Fruit fly (Drosophila melanogaster) whole organism, pupa: Measurements from ENCODE around the gene CG33253.

Experiments
- CG10348 ChIP-seq: fragments of 200-800 bp; sonication (Bioruptor generic); IDR thresholded peaks from 2 replicates; pipeline ENCODE4 v1.3.6; 2022; ENCODE audit warnings: missing biosample characterization, missing genetic modification characterization
- CG12605 ChIP-seq: fragments of 200-800 bp; sonication (Bioruptor generic); IDR thresholded peaks from 2 replicates; pipeline ENCODE4 v1.3.6; 2022; ENCODE audit warnings: missing biosample characterization, missing genetic modification characterization
- CG13204 ChIP-seq: fragments of 200-800 bp; sonication (Bioruptor generic); optimal IDR thresholded peaks from 2 replicates; lab custom pipeline; 2018; ENCODE audit warnings: missing biosample characterization, mild to moderate bottlenecking, missing genetic modification characterization, moderate library complexity
- CG14655 ChIP-seq: fragments of 200-800 bp; sonication (Bioruptor generic); optimal IDR thresholded peaks from 3 replicates; lab custom pipeline; 2017; ENCODE audit warnings: mild to moderate bottlenecking, missing biosample characterization, missing genetic modification reagents, missing genetic modification characterization
- CG15710 ChIP-seq: fragments of 200-800 bp; sonication (Bioruptor generic); optimal IDR thresholded peaks from 2 replicates; lab custom pipeline; 2018; ENCODE audit warnings: missing biosample characterization, mild to moderate bottlenecking, missing genetic modification characterization, moderate library complexity
- CG17806 ChIP-seq: fragments of 200-800 bp; sonication (Bioruptor generic); optimal IDR thresholded peaks from 2 replicates; lab custom pipeline; 2018; ENCODE audit warnings: missing biosample characterization, mild to moderate bottlenecking, missing genetic modification characterization, moderate library complexity
- CG32121 ChIP-seq: fragments of 200-800 bp; sonication (Bioruptor generic); IDR thresholded peaks from 2 replicates; pipeline ENCODE4 v1.3.6; 2022; ENCODE audit warnings: missing biosample characterization, missing genetic modification characterization
- CG34367 ChIP-seq: fragments of 200-800 bp; sonication (Bioruptor generic); optimal IDR thresholded peaks from 2 replicates; lab custom pipeline; 2018; ENCODE audit warnings: missing biosample characterization, mild to moderate bottlenecking, missing genetic modification characterization
- CG4496 ChIP-seq: fragments of 200-800 bp; sonication (Bioruptor generic); IDR thresholded peaks from 3 replicates; pipeline ENCODE4 v1.3.6; 2022; ENCODE audit warnings: missing biosample characterization, missing genetic modification characterization
- CG8159 ChIP-seq: fragments of 200-800 bp; sonication (Bioruptor generic); optimal IDR thresholded peaks from 3 replicates; lab custom pipeline; 2018; ENCODE audit warnings: missing biosample characterization, mild to moderate bottlenecking, missing genetic modification characterization, moderate library complexity
- CG8301 ChIP-seq: fragments of 200-800 bp; sonication (Bioruptor generic); optimal IDR thresholded peaks from 2 replicates; lab custom pipeline; 2018; ENCODE audit warnings: missing biosample characterization, mild to moderate bottlenecking, missing genetic modification characterization
- CG9948 ChIP-seq: fragments of 200-800 bp; sonication (Bioruptor generic); optimal IDR thresholded peaks from 2 replicates; lab custom pipeline; 2018; ENCODE audit warnings: missing biosample characterization, mild to moderate bottlenecking, missing genetic modification characterization, moderate library complexity
- D1 ChIP-seq: fragments of 200-800 bp; sonication (Bioruptor generic); optimal IDR thresholded peaks from 2 replicates; lab custom pipeline; 2018; ENCODE audit warnings: missing biosample characterization, mild to moderate bottlenecking, missing genetic modification characterization, moderate library complexity
- EcR ChIP-seq: fragments of 200-800 bp; sonication (Bioruptor generic); optimal IDR thresholded peaks from 3 replicates; lab custom pipeline; 2019; ENCODE audit warnings: missing biosample characterization, missing genetic modification characterization, mild to moderate bottlenecking, moderate library complexity, missing genetic modification reagents
- Ets98B ChIP-seq: fragments of 200-800 bp; sonication (Bioruptor generic); IDR thresholded peaks from 2 replicates; pipeline ENCODE4 v1.3.6; 2022; ENCODE audit warnings: missing biosample characterization, missing genetic modification characterization
- Pif1A ChIP-seq: fragments of 200-800 bp; sonication (Bioruptor generic); optimal IDR thresholded peaks from 3 replicates; lab custom pipeline; 2016; ENCODE audit warnings: missing biosample characterization, missing genetic modification characterization
- Pif1B ChIP-seq: fragments of 200-800 bp; sonication (Bioruptor generic); optimal IDR thresholded peaks from 3 replicates; lab custom pipeline; 2016; ENCODE audit warnings: missing biosample characterization, missing genetic modification characterization
- Snoo ChIP-seq: fragments of 200-800 bp; sonication (Bioruptor generic); optimal IDR thresholded peaks from 3 replicates; lab custom pipeline; 2017; ENCODE audit warnings: missing biosample characterization, mild to moderate bottlenecking, missing genetic modification characterization, inconsistent platforms
- fd96Ca ChIP-seq: fragments of 200-800 bp; sonication (Bioruptor generic); IDR thresholded peaks from 3 replicates; pipeline ENCODE4 v1.3.6; 2022; ENCODE audit warnings: missing biosample characterization, missing genetic modification characterization
- gl ChIP-seq: fragments of 200-800 bp; sonication (Bioruptor generic); optimal IDR thresholded peaks from 2 replicates; lab custom pipeline; 2018; ENCODE audit warnings: missing biosample characterization, mild to moderate bottlenecking, missing genetic modification characterization
- rn ChIP-seq: fragments of 200-800 bp; sonication (Bioruptor generic); IDR thresholded peaks from 2 replicates; pipeline ENCODE4 v1.3.6; 2022; ENCODE audit warnings: missing biosample characterization, missing genetic modification characterization

Gene CG33253

DNA sequence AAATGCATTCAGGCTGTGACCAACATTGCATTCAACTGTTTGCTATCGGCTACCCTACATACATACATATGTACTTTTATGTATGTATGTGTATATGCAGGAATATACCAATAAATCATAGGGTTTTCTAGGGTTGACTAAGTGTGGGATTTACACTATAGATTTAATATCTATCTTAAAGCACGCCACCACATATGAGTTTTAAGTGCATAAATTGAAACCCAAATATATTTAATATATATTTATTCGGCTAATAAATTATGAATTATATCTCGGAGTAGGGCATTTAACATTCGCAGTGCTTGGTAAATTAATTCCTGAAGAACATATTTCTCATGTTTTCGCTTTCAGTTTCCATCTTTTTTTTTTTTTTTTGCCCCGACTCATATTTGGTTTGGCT, 23.3 kb upstream of the CG33253 start:
- TF ChIP-seq CG17806 (tag; lab: Kevin White, UChicago) (peak; percentile 66), CG8301 (tag; lab: Kevin White, UChicago) (peak; percentile 42), CG34367 (tag; lab: Kevin White, UChicago) (peak; percentile 85), CG12605 (GFP tag; lab: Robert Waterston, UW) (no peak), CG8159 (peak; percentile 80), Pif1B (GFP tag; lab: Kevin White, UChicago) (peak; percentile 53), CG14655 (GFP tag; lab: Kevin White, UChicago) (peak; percentile 69), Snoo (tag; lab: Kevin White, UChicago) (peak; percentile 80), CG15710 (tag; lab: Kevin White, UChicago) (peak; percentile 84), CG13204 (GFP tag; lab: Kevin White, UChicago) (no peak), fd96Ca (GFP tag; lab: Robert Waterston, UW) (no peak), rn (GFP tag; lab: Robert Waterston, UW) (no peak), CG9948 (tag; lab: Kevin White, UChicago) (peak; percentile 84), Ets98B (GFP tag; lab: Robert Waterston, UW) (peak; percentile 21), EcR (GFP tag; lab: Kevin White, UChicago) (no peak), D1 (tag; lab: Kevin White, UChicago) (peak; percentile 31), CG10348 (no peak)

DNA sequence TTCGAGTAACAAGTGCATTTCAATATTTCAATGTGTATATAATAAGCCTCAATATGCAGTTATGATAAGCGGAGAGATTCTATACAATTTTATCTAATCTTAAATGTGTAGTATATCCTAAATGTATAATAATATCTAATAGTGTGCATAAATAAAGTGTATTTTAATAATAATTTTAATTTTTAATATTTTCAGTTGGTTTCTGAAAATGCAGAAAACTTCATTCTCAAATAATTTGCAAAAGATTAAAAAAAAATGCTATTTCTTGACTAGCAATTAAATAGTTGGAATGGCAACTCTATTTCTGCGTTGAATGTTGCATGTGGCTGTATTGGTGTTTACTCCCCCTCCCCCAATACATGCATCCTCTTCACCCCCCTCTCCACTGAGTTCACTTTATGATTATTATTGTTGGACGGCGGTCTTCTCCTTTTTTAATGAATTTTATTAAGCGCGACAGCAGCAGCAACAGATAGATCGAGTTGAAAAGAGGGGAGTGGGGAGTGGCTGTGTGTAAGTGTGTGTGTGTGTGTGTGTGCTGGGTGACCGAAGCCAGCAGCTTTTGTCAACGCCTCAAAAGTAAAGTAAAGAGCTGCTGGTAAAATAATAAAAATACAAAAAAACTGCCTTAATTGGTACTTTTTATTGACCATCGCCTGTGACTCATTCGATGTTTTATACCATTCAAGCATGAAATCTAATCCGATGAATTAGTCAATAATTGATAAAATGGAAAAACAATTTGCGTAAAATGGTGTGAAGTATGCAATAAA, 22.4 kb upstream of the CG33253 start:
- peak; percentile 20 for TF ChIP-seq CG8301 (tag; lab: Kevin White, UChicago)
- no peak for TF ChIP-seq CG10348
- no peak for TF ChIP-seq gl
- no peak for TF ChIP-seq CG12605 (GFP tag; lab: Robert Waterston, UW)
- peak; percentile 21 for TF ChIP-seq D1 (tag; lab: Kevin White, UChicago)
- no peak for TF ChIP-seq Pif1B (GFP tag; lab: Kevin White, UChicago)
- TF ChIP-seq CG17806 (tag; lab: Kevin White, UChicago): peak; percentile 7
- no peak for TF ChIP-seq Snoo (tag; lab: Kevin White, UChicago)
- peak; percentile 32 for TF ChIP-seq CG34367 (tag; lab: Kevin White, UChicago)
- TF ChIP-seq Ets98B (GFP tag; lab: Robert Waterston, UW): no peak
- no peak for TF ChIP-seq CG4496 (GFP tag; lab: Robert Waterston, UW)
- no peak for TF ChIP-seq fd96Ca (GFP tag; lab: Robert Waterston, UW)
- no peak for TF ChIP-seq Pif1A (GFP tag; lab: Kevin White, UChicago)
- TF ChIP-seq CG13204 (GFP tag; lab: Kevin White, UChicago): peak; percentile 47
- TF ChIP-seq CG15710 (tag; lab: Kevin White, UChicago): peak; percentile 52
- TF ChIP-seq EcR (GFP tag; lab: Kevin White, UChicago): no peak
- no peak for TF ChIP-seq CG32121 (GFP tag; lab: Robert Waterston, UW)
- TF ChIP-seq CG14655 (GFP tag; lab: Kevin White, UChicago): peak; percentile 40
- TF ChIP-seq CG9948 (tag; lab: Kevin White, UChicago): peak; percentile 44
- TF ChIP-seq rn (GFP tag; lab: Robert Waterston, UW): no peak
- peak; percentile 69 for TF ChIP-seq CG8159

DNA sequence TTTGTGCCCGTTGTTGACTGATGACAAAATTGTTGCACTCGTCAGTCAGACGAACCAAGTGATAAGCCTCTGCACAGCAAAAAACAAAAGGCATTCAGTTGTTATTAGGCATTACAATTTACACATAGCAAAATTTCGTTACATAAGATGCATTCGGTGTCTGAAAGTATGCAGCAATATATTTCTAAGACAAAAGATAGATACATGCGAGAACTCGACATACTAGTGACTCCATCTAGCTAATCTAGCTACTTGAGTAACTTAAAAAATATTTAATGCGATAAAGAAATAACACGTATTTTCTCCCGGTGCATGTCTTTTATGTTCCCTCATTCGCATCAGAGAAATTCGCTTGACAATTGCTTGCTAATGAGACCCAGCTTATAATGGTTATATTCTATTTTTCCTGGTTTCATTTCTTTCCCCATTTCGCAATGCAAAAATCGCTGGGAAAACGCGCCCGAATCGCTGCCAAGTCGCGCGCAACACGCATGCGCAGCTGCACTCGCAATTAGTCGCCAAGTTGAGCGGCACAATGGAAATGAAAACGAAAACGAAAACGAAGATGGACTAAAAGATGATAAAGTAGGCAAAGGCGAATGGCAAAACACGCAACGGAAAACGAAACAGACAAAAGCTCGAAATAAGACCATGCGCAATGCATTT, 20.8 kb upstream of the CG33253 start:
- TF ChIP-seq CG12605 (GFP tag; lab: Robert Waterston, UW) (no peak), D1 (tag; lab: Kevin White, UChicago) (no peak), CG15710 (tag; lab: Kevin White, UChicago) (peak; percentile 78), fd96Ca (GFP tag; lab: Robert Waterston, UW) (peak; percentile 54; the same call in 1 of the 3 replicates), Pif1A (GFP tag; lab: Kevin White, UChicago) (peak; percentile 86), Ets98B (GFP tag; lab: Robert Waterston, UW) (peak; percentile 36), EcR (GFP tag; lab: Kevin White, UChicago) (no peak), CG13204 (GFP tag; lab: Kevin White, UChicago) (peak; percentile 43), CG14655 (GFP tag; lab: Kevin White, UChicago) (peak; percentile 64), CG9948 (tag; lab: Kevin White, UChicago) (peak; percentile 69), CG8159 (peak; percentile 69), CG4496 (GFP tag; lab: Robert Waterston, UW) (peak; percentile 41; the same call in 2 of the 3 replicates), Snoo (tag; lab: Kevin White, UChicago) (peak; percentile 49), CG32121 (GFP tag; lab: Robert Waterston, UW) (peak; percentile 45; the same call in 1 of the 2 replicates), CG34367 (tag; lab: Kevin White, UChicago) (peak; percentile 79), CG10348 (no peak), gl (peak; percentile 43), rn (GFP tag; lab: Robert Waterston, UW) (0 out of 2 replicates have a peak, but pooled peaks have one; percentile 42), Pif1B (GFP tag; lab: Kevin White, UChicago) (peak; percentile 80), CG17806 (tag; lab: Kevin White, UChicago) (peak; percentile 51), CG8301 (tag; lab: Kevin White, UChicago) (peak; percentile 52)

DNA sequence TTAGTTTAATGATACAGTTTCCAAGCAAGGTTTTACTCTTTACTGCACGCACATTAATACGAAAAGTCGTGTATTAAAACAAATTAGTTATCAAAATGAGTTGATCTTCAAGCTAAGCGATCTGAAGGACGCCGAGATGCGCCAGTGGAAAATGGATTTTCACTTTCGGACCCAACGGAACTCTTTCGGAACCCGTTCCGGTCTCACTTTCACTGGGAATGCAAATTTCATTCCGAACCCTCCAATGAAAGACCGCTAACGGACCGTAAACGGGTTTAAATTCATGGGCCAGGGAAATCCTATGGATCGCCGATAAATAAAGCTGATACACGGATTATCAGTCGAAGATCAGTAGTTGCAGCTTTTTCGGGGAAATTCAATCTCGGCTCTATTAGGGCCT, 19.8 kb upstream of the CG33253 start:
- TF ChIP-seq CG15710 (tag; lab: Kevin White, UChicago) (no peak), CG32121 (GFP tag; lab: Robert Waterston, UW) (no peak), gl (no peak), CG10348 (no peak), CG8159 (no peak), EcR (GFP tag; lab: Kevin White, UChicago) (no peak), Ets98B (GFP tag; lab: Robert Waterston, UW) (no peak), rn (GFP tag; lab: Robert Waterston, UW) (no peak), Snoo (tag; lab: Kevin White, UChicago) (no peak), CG12605 (GFP tag; lab: Robert Waterston, UW) (no peak), CG9948 (tag; lab: Kevin White, UChicago) (no peak), CG4496 (GFP tag; lab: Robert Waterston, UW) (no peak), CG17806 (tag; lab: Kevin White, UChicago) (no peak), CG8301 (tag; lab: Kevin White, UChicago) (no peak), CG13204 (GFP tag; lab: Kevin White, UChicago) (no peak), CG14655 (GFP tag; lab: Kevin White, UChicago) (no peak), Pif1B (GFP tag; lab: Kevin White, UChicago) (no peak), Pif1A (GFP tag; lab: Kevin White, UChicago) (no peak), fd96Ca (GFP tag; lab: Robert Waterston, UW) (no peak)
